Worm (Caenorhabditis elegans) whole organism, late embryonic: ENCODE data around the gene T10G3.1.
"Not testable (repeated sequence)": the region's sequence is repeated elsewhere in the genome, so short reads cannot be mapped to it uniquely, and the experiment has no call there.

Experiments used
- F13H6.1 ChIP-seq: sonication (generic microtip); optimal IDR thresholded peaks from 2 replicates; lab custom pipeline; 2016; ENCODE audit warnings: missing genetic modification characterization, missing compliant biosample characterization
- K02D7.2 ChIP-seq: sonication (generic microtip); optimal IDR thresholded peaks from 2 replicates; lab custom pipeline; 2017; ENCODE audit warnings: mild to moderate bottlenecking, missing genetic modification characterization, missing compliant biosample characterization
- T23F11.4 ChIP-seq: fragments of 200-800 bp; sonication (Bioruptor generic); optimal IDR thresholded peaks from 2 replicates; lab custom pipeline; 2018; ENCODE audit warnings: mild to moderate bottlenecking, missing genetic modification characterization, missing compliant biosample characterization
- Y22D7AL.16 ChIP-seq: sonication (generic microtip); optimal IDR thresholded peaks from 2 replicates; lab custom pipeline; 2016; ENCODE audit warnings: missing genetic modification characterization, missing compliant biosample characterization
- ceh-14 ChIP-seq: sonication (generic microtip); optimal IDR thresholded peaks from 2 replicates; lab custom pipeline; 2016; ENCODE audit warnings: missing genotype, missing genetic modification characterization, missing compliant biosample characterization
- ceh-18 ChIP-seq: sonication (generic microtip); optimal IDR thresholded peaks from 2 replicates; lab custom pipeline; 2016; ENCODE audit warnings: missing genetic modification characterization, missing compliant biosample characterization
- ceh-19 ChIP-seq: fragments of 200-800 bp; sonication (Bioruptor generic); optimal IDR thresholded peaks from 2 replicates; lab custom pipeline; 2018; ENCODE audit warnings: mild to moderate bottlenecking, missing genetic modification characterization, missing compliant biosample characterization
- ceh-2 ChIP-seq: sonication (generic microtip); optimal IDR thresholded peaks from 2 replicates; lab custom pipeline; 2016; ENCODE audit warnings: missing genotype, missing genetic modification characterization, missing compliant biosample characterization
- ceh-45 ChIP-seq: fragments of 200-800 bp; sonication (Bioruptor generic); IDR thresholded peaks from 2 replicates; pipeline ENCODE4 v1.3.6; 2022; ENCODE audit warnings: missing genetic modification reagents, missing genetic modification characterization, missing compliant biosample characterization
- ceh-9 ChIP-seq: sonication (generic microtip); optimal IDR thresholded peaks from 2 replicates; lab custom pipeline; 2016; ENCODE audit warnings: mild to moderate bottlenecking, missing genetic modification characterization, inconsistent platforms, missing compliant biosample characterization
- che-1 ChIP-seq: sonication (generic microtip); optimal IDR thresholded peaks from 2 replicates; lab custom pipeline; 2016; ENCODE audit warnings: mild to moderate bottlenecking, missing genetic modification characterization, missing compliant biosample characterization
- dve-1 ChIP-seq: sonication (generic microtip); optimal IDR thresholded peaks from 2 replicates; lab custom pipeline; 2017; ENCODE audit warnings: antibody characterized with exemption, mild to moderate bottlenecking, missing genetic modification characterization, missing compliant biosample characterization
- elt-2 ChIP-seq: sonication (generic microtip); optimal IDR thresholded peaks from 2 replicates; lab custom pipeline; 2016; ENCODE audit warnings: missing genetic modification reagents, missing genetic modification characterization, missing compliant biosample characterization
- elt-4 ChIP-seq: sonication (generic microtip); optimal IDR thresholded peaks from 2 replicates; lab custom pipeline; 2016; ENCODE audit warnings: missing genetic modification characterization, missing compliant biosample characterization
- fkh-10 ChIP-seq: fragments of 150-350 bp; optimal IDR thresholded peaks from 2 replicates; lab custom pipeline; 2014; ENCODE audit warnings: missing biosample characterization, missing genetic modification reagents, missing genetic modification characterization
- gmeb-2 ChIP-seq: sonication (generic microtip); optimal IDR thresholded peaks from 2 replicates; lab custom pipeline; 2016; ENCODE audit warnings: missing genetic modification characterization, inconsistent platforms, missing compliant biosample characterization
- hlh-30 ChIP-seq: sonication (generic microtip); optimal IDR thresholded peaks from 2 replicates; lab custom pipeline; 2017; ENCODE audit warnings: antibody characterized with exemption, missing genetic modification characterization, missing compliant biosample characterization; ENCODE audit not compliant: insufficient read depth
- lin-11 ChIP-seq: fragments of 200-800 bp; sonication (Bioruptor generic); optimal IDR thresholded peaks from 2 replicates; lab custom pipeline; 2018; ENCODE audit warnings: mild to moderate bottlenecking, missing genetic modification characterization, missing compliant biosample characterization
- nfya-1 ChIP-seq: sonication (generic microtip); optimal IDR thresholded peaks from 2 replicates; lab custom pipeline; 2017; ENCODE audit warnings: missing genetic modification characterization, mild to moderate bottlenecking, missing compliant biosample characterization, antibody characterized with exemption, moderate library complexity
- npax-4 ChIP-seq: sonication (generic microtip); optimal IDR thresholded peaks from 2 replicates; lab custom pipeline; 2016; ENCODE audit warnings: missing genetic modification characterization, missing compliant biosample characterization
- pag-3 ChIP-seq: sonication (generic microtip); optimal IDR thresholded peaks from 2 replicates; lab custom pipeline; 2016; ENCODE audit warnings: missing compliant biosample characterization, missing genetic modification characterization, borderline replicate concordance
- pat-9 ChIP-seq: fragments of 200-800 bp; sonication (Bioruptor generic); optimal IDR thresholded peaks from 2 replicates; lab custom pipeline; 2018; ENCODE audit warnings: mild to moderate bottlenecking, missing genetic modification characterization, moderate library complexity, missing compliant biosample characterization
- pax-1 ChIP-seq: fragments of 150-350 bp; optimal IDR thresholded peaks from 2 replicates; lab custom pipeline; 2014; ENCODE audit warnings: missing biosample characterization, missing genetic modification characterization
- rnt-1 ChIP-seq: sonication (generic microtip); optimal IDR thresholded peaks from 2 replicates; lab custom pipeline; 2016; ENCODE audit warnings: missing genetic modification characterization, missing compliant biosample characterization
- sox-4 ChIP-seq: sonication (generic microtip); optimal IDR thresholded peaks from 2 replicates; lab custom pipeline; 2017; ENCODE audit warnings: mild to moderate bottlenecking, missing genetic modification characterization, inconsistent platforms, missing compliant biosample characterization
- syd-9 ChIP-seq: sonication (generic microtip); optimal IDR thresholded peaks from 2 replicates; lab custom pipeline; 2016; ENCODE audit warnings: mild to moderate bottlenecking, missing genetic modification characterization, moderate library complexity, missing compliant biosample characterization
- tbx-2 ChIP-seq: sonication (generic microtip); optimal IDR thresholded peaks from 2 replicates; lab custom pipeline; 2016; ENCODE audit warnings: missing genetic modification characterization, missing compliant biosample characterization
- unc-3 ChIP-seq, 2 experiments: fragments of 200-800 bp in 1 of 2; sonication (Bioruptor generic) in 1 of 2; sonication (generic microtip) in 1 of 2; conservative IDR thresholded peaks in 1 of 2; optimal IDR thresholded peaks in 1 of 2; 2 replicates each; pipeline versions ENCODE4 v1.3.6 to Lab custom; 2016 to 2022; ENCODE audit warnings: missing compliant biosample characterization in 2 of 2, missing genetic modification characterization in 2 of 2, missing genetic modification reagents in 1 of 2
- unc-42 ChIP-seq: sonication (generic microtip); optimal IDR thresholded peaks from 2 replicates; lab custom pipeline; 2016; ENCODE audit warnings: missing genotype, missing genetic modification characterization, missing compliant biosample characterization
- zip-5 ChIP-seq: sonication (generic microtip); optimal IDR thresholded peaks from 2 replicates; lab custom pipeline; 2016; ENCODE audit warnings: missing genetic modification characterization, missing compliant biosample characterization
- ztf-16 ChIP-seq: sonication (generic microtip); optimal IDR thresholded peaks from 2 replicates; lab custom pipeline; 2017; ENCODE audit warnings: missing genetic modification characterization, missing compliant biosample characterization

The T10G3.1 gene

DNA sequence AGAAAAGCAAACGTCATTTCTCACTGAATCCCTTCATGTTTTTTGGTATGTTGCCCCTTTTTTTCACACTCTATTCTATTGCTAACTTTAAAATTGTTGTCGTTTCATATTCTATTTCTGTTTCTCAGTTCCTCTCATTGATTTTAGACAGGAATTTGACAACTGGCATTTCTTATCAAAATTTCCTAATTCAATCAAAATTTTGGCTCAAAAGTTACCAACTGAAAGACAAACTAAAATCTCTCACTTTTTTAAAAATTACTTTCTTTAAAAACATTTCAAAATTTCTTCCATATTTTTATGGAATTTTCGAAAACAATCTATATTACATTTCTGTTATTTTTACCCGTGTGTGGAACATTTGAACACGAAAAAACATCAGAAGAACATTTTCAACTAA is 29.9 kb downstream of the T10G3.1 start, which contains the start of gene Y2H9A.6:
Gene Y2H9A.6, plus strand, starts transcription at position 301 of the 400 bp plus-strand sequence.
- not testable (repeated sequence) for TF ChIP-seq ceh-9, nfya-1, pag-3 (tag; lab: Kevin White, UChicago)

DNA sequence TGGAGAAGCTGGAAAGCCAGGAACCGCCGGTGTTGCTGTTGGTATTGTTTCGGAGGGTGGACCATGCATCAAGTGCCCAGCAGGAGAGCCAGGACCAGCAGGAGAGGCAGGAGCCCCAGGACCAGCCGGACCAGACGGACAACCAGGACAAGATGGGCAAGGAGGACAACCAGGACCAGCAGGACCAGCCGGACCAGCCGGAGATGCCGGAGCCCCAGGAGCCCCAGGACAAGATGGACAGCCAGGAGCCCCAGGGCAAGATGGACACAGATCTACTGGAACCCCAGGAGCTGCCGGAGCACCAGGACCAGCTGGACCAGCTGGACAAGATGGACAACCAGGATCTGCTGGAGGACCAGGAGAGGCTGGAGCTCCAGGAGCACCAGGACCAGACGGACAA is 30.7 kb downstream of the T10G3.1 start:
- TF ChIP-seq ceh-45 (GFP tag; lab: Robert Waterston, UW) (no peak), pat-9 (tag; lab: Kevin White, UChicago) (no peak), che-1 (tag; lab: Kevin White, UChicago) (no peak), pag-3 (tag; lab: Kevin White, UChicago) (no peak), ceh-2 (tag; lab: Kevin White, UChicago) (no peak), hlh-30 (no peak)

DNA sequence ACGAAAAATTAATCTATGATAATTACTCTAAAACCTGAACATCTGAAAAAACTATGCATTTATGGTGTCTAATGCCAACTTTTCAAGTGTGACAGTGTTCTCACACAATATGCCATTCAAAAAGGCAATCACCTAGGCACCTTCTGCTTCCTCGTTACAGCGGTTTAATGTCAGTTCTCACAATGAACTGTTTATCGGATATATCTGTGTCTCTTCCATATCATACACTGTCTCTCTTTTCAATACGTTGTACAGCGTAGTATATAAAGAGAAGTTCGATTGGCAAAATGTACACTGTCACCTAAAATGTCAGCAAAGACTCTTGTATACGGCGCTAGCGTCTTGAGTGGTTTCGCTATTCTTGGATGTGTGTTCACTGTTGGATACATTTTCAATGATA is 31.8 kb downstream of the T10G3.1 start, which contains the start of gene col-162:
Gene col-162, plus strand, starts transcription at position 301 of the 400 bp plus-strand sequence.
- TF ChIP-seq ceh-18 (tag; lab: Kevin White, UChicago), result no peak
- TF ChIP-seq F13H6.1 (tag; lab: Kevin White, UChicago), result no peak
- TF ChIP-seq npax-4 (tag; lab: Kevin White, UChicago), result no peak
- no peak for TF ChIP-seq sox-4
- no peak for TF ChIP-seq rnt-1 (tag; lab: Kevin White, UChicago)
- no peak for TF ChIP-seq ceh-14 (tag; lab: Kevin White, UChicago)
- no peak for TF ChIP-seq unc-3 (GFP tag; conservative IDR thresholded peaks at IDR 0.05; lab: Robert Waterston, UW)
- no peak for TF ChIP-seq unc-3 (tag; optimal IDR thresholded peaks at IDR 0.05; lab: Kevin White, UChicago)
- TF ChIP-seq nfya-1 (tag; lab: Kevin White, UChicago), result no peak
- no peak for TF ChIP-seq Y22D7AL.16 (tag; lab: Kevin White, UChicago)

DNA sequence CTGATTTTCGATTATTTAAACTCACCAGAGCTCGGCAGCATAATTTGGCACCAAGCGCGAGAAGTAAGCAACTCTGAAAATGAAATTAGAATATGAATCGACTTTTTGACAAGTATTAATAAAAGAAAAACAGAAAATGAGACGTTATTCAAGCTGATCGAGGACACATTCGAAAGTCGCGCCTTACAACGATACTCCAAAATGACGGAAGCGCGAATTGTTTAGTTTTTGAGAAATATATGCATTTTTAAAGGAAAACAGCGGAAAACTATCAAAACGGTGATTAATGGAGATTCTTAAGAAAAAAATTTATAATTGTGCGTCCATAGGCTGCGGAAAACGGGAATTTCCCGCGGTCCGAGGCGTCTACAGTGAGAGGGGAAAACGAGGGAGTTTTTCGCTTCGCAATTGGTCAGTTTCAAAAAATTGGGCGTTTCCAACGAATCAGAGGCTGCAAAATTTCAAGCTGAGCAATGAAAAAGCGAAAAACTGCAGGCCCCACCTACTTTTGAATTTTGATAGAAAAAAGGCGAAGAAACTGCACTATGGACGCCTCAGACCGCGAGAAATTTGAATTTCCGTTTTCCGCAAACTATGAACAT is 35.9 kb downstream of the T10G3.1 start, which contains the start of gene mes-4:
Gene mes-4, minus strand, starts transcription at position 73 of the 602 bp plus-strand sequence.
- TF ChIP-seq nfya-1 (tag; lab: Kevin White, UChicago), result peak; percentile 85
- TF ChIP-seq pag-3 (tag; lab: Kevin White, UChicago), result no peak

DNA sequence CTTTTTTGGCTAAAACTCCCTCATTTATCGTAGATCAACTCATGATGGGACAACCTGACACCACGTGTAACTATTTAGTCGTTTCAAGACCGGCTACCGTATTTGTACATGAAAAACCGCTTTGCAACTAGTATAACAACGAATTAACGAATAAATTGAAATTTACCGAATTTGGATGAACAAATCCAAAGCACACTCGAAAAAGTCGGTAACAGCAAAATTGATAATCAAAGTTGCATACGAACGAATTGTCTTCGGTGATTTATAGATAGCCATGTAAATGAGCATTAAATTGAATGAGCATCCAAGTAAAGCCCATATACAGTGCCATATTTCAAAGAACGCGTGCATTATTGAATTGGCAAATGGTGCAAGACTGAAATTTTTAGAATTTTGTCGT is 41.1 kb downstream of the T10G3.1 start, which contains the start of gene srd-17:
Gene srd-17, minus strand, starts transcription at position 351 of the 400 bp plus-strand sequence.
- no peak for TF ChIP-seq zip-5 (tag; lab: Kevin White, UChicago)
- TF ChIP-seq dve-1, result no peak
- TF ChIP-seq K02D7.2 (tag; lab: Kevin White, UChicago), result no peak
- no peak for TF ChIP-seq elt-4 (tag; lab: Kevin White, UChicago)
- TF ChIP-seq T23F11.4 (GFP tag; lab: Kevin White, UChicago), result no peak
- TF ChIP-seq elt-2 (tag; lab: Kevin White, UChicago), result no peak
- no peak for TF ChIP-seq ceh-9 (tag; lab: Kevin White, UChicago)
- no peak for TF ChIP-seq pax-1 (tag; lab: Kevin White, UChicago)
- no peak for TF ChIP-seq tbx-2 (tag; lab: Kevin White, UChicago)
- no peak for TF ChIP-seq ceh-19 (GFP tag; lab: Kevin White, UChicago)
- TF ChIP-seq gmeb-2 (tag; lab: Kevin White, UChicago), result no peak

DNA sequence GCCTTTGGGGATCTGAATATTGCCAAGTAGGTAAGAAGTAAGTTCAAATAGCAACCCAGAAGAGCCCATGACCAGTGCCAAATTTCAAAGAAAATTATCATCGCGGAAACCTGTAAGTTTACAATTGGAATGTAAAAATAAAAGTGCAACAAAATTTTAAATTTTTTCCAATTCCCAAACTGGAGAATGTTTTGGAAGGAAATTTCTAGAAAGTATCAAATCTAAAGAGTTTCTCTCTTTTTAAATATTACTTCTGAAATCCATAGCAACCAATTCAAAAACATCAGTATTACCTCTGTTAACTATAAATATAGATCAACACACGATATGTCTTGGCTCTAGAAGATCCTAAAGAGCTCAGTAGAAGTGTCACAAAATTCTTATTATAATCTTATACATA is 44.8 kb downstream of the T10G3.1 start, which contains the start of gene srd-19:
Gene srd-19, minus strand, starts transcription at position 101 of the 400 bp plus-strand sequence.
- TF ChIP-seq Y22D7AL.16 (tag; lab: Kevin White, UChicago), result no peak

DNA sequence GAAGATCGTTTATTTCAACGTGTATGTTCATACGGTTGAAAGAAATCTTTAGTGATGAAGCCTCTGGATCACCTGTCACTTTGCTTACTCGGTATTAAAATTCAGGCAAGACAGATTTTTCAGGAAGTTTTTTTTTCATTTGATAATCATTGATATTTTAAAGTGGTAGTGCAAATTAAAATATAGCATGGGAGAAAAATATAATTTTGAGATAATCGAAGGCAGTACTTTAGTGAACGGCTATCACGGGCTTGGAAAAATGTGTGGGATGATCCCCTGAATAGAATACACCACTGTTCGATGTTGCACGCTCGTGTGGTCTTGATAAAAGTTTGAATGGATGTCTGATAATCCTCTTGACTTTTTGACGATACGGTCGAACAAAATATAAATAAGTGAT is 46.1 kb downstream of the T10G3.1 start:
- TF ChIP-seq syd-9 (no peak), K02D7.2 (tag; lab: Kevin White, UChicago) (no peak), elt-4 (tag; lab: Kevin White, UChicago) (no peak), lin-11 (tag; lab: Kevin White, UChicago) (no peak), hlh-30 (no peak), unc-42 (tag; lab: Kevin White, UChicago) (no peak), sox-4 (no peak), fkh-10 (GFP tag; lab: Kevin White, UChicago) (no peak), ztf-16 (tag; lab: Kevin White, UChicago) (no peak), gmeb-2 (tag; lab: Kevin White, UChicago) (no peak)
